Fruit fly (Drosophila melanogaster): Measurements from ENCODE around the gene CG32985.

CG32985 gene

DNA sequence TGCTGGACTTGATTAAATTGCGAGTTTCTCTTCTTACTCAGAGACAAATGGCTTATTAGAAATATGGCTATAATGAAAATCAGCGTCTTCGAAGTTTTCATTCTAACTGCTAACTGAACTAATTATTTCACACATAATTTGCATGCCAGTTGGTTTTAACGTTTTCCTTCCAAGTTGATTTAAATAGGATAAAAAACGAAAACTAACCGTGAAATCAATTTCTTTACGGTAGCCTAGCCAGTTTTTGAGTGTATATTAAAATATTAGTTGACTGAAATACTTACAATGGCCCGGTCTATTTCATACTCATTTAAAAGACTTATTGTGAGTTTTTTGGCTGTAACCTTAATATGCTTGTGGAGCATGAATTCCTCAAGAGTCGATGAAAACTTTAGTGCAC, at the start of gene CG32985, which contains the start of gene CG9525:
Gene CG32985, plus strand, starts transcription at position 280 of the 400 bp plus-strand sequence.
Gene CG9525, minus strand, starts transcription at position 101 of the 400 bp plus-strand sequence.
- TF ChIP-seq bab1 (GFP tag; optimal IDR thresholded peaks at IDR 0.05), result no peak
- no peak for TF ChIP-seq Clk (GFP tag; optimal IDR thresholded peaks at IDR 0.05)
- TF ChIP-seq cic (GFP tag; optimal IDR thresholded peaks at IDR 0.05), result no peak
- TF ChIP-seq CG7101 (tag; optimal IDR thresholded peaks at IDR 0.05), result no peak
- TF ChIP-seq Crg-1 (GFP tag; optimal IDR thresholded peaks at IDR 0.05), result no peak
- no peak for TF ChIP-seq cnc (optimal IDR thresholded peaks at IDR 0.05)
- no peak for TF ChIP-seq CG1620 (GFP tag; optimal IDR thresholded peaks at IDR 0.05)
- no peak for TF ChIP-seq Mnt (GFP tag; optimal IDR thresholded peaks at IDR 0.05)
- TF ChIP-seq Hr96 (GFP tag; optimal IDR thresholded peaks at IDR 0.05), result no peak
- no peak for TF ChIP-seq ovo (GFP tag; optimal IDR thresholded peaks at IDR 0.05)
- TF ChIP-seq CG7045 (GFP tag; optimal IDR thresholded peaks at IDR 0.05), result no peak
- TF ChIP-seq pad (GFP tag; optimal IDR thresholded peaks at IDR 0.05), result no peak
- TF ChIP-seq CG5204 (GFP tag; optimal IDR thresholded peaks at IDR 0.05), result no peak

DNA sequence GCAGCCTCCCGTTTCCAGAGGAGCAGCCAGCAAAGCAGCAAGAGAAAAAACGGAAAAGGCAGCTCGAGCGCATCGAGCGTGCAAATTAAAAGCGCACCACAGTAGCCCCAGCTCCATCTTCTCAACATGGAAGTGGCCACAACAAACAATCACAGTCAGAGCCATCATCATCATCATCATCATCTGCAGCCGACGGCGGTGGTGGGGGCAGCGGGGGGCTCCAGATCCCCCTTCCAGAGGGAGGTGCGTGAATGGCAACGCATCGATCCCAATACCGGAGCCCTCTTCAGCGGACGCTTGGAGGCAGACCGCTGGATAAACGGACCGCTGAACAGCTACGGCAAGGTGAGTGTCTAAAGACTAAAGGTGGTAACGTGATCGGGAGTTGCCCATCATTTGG, 46.6 kb upstream of the CG32985 start:
- TF ChIP-seq CG33017 (tag; optimal IDR thresholded peaks at IDR 0.05), result no peak
- TF ChIP-seq cnc (optimal IDR thresholded peaks at IDR 0.05), result no peak
- no peak for TF ChIP-seq Clk (GFP tag; optimal IDR thresholded peaks at IDR 0.05)
- TF ChIP-seq pad (GFP tag; optimal IDR thresholded peaks at IDR 0.05), result no peak
- TF ChIP-seq Crg-1 (GFP tag; optimal IDR thresholded peaks at IDR 0.05), result no peak
- no peak for TF ChIP-seq cic (GFP tag; optimal IDR thresholded peaks at IDR 0.05)
- TF ChIP-seq ovo (GFP tag; optimal IDR thresholded peaks at IDR 0.05), result no peak
- no peak for TF ChIP-seq CG7045 (GFP tag; optimal IDR thresholded peaks at IDR 0.05)
- TF ChIP-seq toe (GFP tag; optimal IDR thresholded peaks at IDR 0.05), result no peak
- no peak for TF ChIP-seq Hr96 (GFP tag; optimal IDR thresholded peaks at IDR 0.05)
- TF ChIP-seq bab1 (GFP tag; optimal IDR thresholded peaks at IDR 0.05), result no peak
- TF ChIP-seq CG5204 (GFP tag; optimal IDR thresholded peaks at IDR 0.05), result no peak
- no peak for TF ChIP-seq tj (GFP tag; optimal IDR thresholded peaks at IDR 0.05)
- no peak for TF ChIP-seq CG11617 (GFP tag; optimal IDR thresholded peaks at IDR 0.05)
- TF ChIP-seq CG7101 (tag; optimal IDR thresholded peaks at IDR 0.05), result no peak
- TF ChIP-seq Mnt (GFP tag; optimal IDR thresholded peaks at IDR 0.05), result no peak

DNA sequence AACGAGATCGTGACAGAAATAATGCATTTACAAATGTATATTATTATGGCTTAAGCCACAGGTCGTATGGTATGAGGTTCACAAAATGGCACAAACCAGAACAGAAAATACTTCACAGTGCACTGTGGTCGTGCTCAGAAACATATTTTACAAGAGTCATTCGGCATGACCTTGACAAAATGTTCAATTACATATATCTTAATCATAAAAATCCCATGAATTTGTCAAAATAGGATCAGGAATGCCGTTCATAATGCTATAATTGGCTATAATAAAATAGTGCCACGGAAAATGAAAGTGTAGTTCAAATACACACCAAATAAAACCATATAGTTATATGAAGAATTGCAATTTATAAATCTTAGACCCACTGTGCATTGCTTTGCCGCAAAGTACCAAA, 42.7 kb upstream of the CG32985 start:
- no peak for TF ChIP-seq Crg-1 (GFP tag; optimal IDR thresholded peaks at IDR 0.05)
- no peak for TF ChIP-seq CG7045 (GFP tag; optimal IDR thresholded peaks at IDR 0.05)
- TF ChIP-seq cic (GFP tag; optimal IDR thresholded peaks at IDR 0.05), result no peak
- no peak for TF ChIP-seq CG14711 (tag; optimal IDR thresholded peaks at IDR 0.05)
- TF ChIP-seq CG12768 (GFP tag; optimal IDR thresholded peaks at IDR 0.05), result no peak
- TF ChIP-seq Clk (GFP tag; optimal IDR thresholded peaks at IDR 0.05), result no peak
- no peak for TF ChIP-seq CG5204 (GFP tag; optimal IDR thresholded peaks at IDR 0.05)
- TF ChIP-seq pad (GFP tag; optimal IDR thresholded peaks at IDR 0.05), result no peak
- no peak for TF ChIP-seq CG11617 (GFP tag; optimal IDR thresholded peaks at IDR 0.05)
- no peak for TF ChIP-seq toe (GFP tag; optimal IDR thresholded peaks at IDR 0.05)
- TF ChIP-seq ovo (GFP tag; optimal IDR thresholded peaks at IDR 0.05), result no peak
- TF ChIP-seq bab1 (GFP tag; optimal IDR thresholded peaks at IDR 0.05), result no peak
- TF ChIP-seq CG7101 (tag; optimal IDR thresholded peaks at IDR 0.05), result no peak

DNA sequence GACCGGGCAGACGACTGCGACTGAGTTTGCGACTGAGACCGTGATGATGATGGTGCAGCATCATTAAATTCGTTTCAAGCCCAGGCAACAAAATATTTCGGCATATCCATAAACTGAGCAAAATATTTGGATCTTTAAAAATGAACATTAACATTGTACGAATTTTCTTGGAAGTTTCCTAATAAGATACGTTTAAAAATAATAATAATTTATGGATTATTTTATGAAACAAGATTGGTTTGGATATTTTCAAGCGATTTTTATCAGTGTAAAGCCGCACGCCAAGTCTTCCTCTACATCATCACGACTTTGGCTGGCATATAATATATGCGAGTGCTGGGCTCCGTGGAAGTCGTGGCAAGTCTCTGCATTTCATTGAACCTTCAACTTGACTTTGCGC, 42.0 kb upstream of the CG32985 start:
- TF ChIP-seq CG5204 (GFP tag; optimal IDR thresholded peaks at IDR 0.05) (no peak), CG1620 (GFP tag; optimal IDR thresholded peaks at IDR 0.05) (no peak), ovo (GFP tag; optimal IDR thresholded peaks at IDR 0.05) (no peak), Hr96 (GFP tag; optimal IDR thresholded peaks at IDR 0.05) (no peak), pad (GFP tag; optimal IDR thresholded peaks at IDR 0.05) (no peak), cnc (optimal IDR thresholded peaks at IDR 0.05) (no peak), CG12768 (GFP tag; optimal IDR thresholded peaks at IDR 0.05) (no peak)

DNA sequence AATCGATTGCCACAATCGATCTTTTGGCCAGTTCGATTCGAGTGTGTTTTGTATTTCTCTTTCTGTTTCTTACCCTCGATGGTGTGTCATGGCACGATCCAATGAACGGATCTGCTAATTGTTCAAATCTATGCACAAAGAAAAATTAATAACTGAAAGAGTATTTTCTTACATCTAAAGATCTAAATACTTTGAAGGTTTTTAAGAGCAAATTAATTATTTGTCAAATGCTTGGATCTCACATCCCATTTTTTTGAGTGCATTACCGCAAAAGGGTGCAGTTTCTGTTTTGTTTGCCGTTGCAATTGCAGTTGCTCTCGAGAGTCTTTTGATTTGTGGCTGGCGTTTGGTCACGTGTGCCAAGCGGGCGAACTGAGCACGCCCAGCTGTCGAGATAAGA, 40.4 kb upstream of the CG32985 start:
- no peak for TF ChIP-seq CG5204 (GFP tag; optimal IDR thresholded peaks at IDR 0.05)
- TF ChIP-seq CG11617 (GFP tag; optimal IDR thresholded peaks at IDR 0.05), result no peak

DNA sequence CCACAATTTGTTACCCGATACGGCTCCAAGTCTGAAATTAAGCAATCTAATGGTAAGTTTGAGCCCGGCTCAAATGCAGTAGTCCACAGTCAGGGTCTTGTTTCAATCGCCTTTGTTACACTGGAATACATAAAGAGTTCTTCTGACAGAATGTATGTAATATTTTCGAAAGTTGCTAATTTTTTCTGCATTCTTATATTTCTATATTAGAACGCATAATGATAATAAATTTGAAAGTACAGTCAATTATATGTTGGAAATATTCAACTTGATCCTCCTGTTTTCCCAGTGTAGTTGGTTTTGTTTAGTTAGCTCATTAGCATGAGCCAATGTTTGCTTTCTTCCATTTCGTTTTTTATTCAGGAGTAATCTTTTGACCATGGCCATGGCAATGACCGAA, 38.9 kb upstream of the CG32985 start:
- TF ChIP-seq CG5204 (GFP tag; optimal IDR thresholded peaks at IDR 0.05) (no peak), CG1620 (GFP tag; optimal IDR thresholded peaks at IDR 0.05) (no peak), CG14711 (tag; optimal IDR thresholded peaks at IDR 0.05) (no peak), tj (GFP tag; optimal IDR thresholded peaks at IDR 0.05) (no peak), CG7101 (tag; optimal IDR thresholded peaks at IDR 0.05) (no peak), toe (GFP tag; optimal IDR thresholded peaks at IDR 0.05) (no peak), Clk (GFP tag; optimal IDR thresholded peaks at IDR 0.05) (no peak), cnc (optimal IDR thresholded peaks at IDR 0.05) (no peak), CG12768 (GFP tag; optimal IDR thresholded peaks at IDR 0.05) (no peak), CG33017 (tag; optimal IDR thresholded peaks at IDR 0.05) (no peak), ovo (GFP tag; optimal IDR thresholded peaks at IDR 0.05) (no peak), pad (GFP tag; optimal IDR thresholded peaks at IDR 0.05) (no peak), cic (GFP tag; optimal IDR thresholded peaks at IDR 0.05) (no peak), Mnt (GFP tag; optimal IDR thresholded peaks at IDR 0.05) (no peak), bab1 (GFP tag; optimal IDR thresholded peaks at IDR 0.05) (no peak)

DNA sequence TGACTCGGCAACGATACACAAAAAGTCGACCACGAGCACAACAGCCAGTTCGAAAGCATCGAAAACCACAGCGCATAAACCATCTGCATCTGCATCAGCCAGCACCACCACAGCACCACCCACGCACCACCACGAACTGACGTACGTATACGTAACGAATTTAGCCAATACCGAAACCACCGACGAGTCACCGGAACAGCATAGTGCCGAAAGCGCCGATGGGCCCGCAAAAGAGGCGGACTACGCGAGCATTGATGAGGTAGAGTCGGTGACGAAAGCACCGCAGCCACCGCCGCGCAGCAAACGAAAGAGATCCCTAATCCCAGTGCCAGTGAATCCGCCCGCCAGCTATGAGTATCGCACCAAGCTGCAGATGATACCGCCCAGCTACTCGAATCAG, 31.2 kb upstream of the CG32985 start:
- TF ChIP-seq tj (GFP tag; optimal IDR thresholded peaks at IDR 0.05) (no peak), kay (GFP tag; ENCODE audit: borderline replicate concordance) (no peak), CG12768 (GFP tag; optimal IDR thresholded peaks at IDR 0.05) (no peak), CG1620 (GFP tag; optimal IDR thresholded peaks at IDR 0.05) (no peak), CG7101 (tag; optimal IDR thresholded peaks at IDR 0.05) (no peak), CG5204 (GFP tag; optimal IDR thresholded peaks at IDR 0.05) (no peak), bab1 (GFP tag; optimal IDR thresholded peaks at IDR 0.05) (no peak), cnc (optimal IDR thresholded peaks at IDR 0.05) (no peak), CG11617 (GFP tag; optimal IDR thresholded peaks at IDR 0.05) (no peak), Mnt (GFP tag; optimal IDR thresholded peaks at IDR 0.05) (no peak), Crg-1 (GFP tag; optimal IDR thresholded peaks at IDR 0.05) (no peak), CG14711 (tag; optimal IDR thresholded peaks at IDR 0.05) (no peak), cic (GFP tag; optimal IDR thresholded peaks at IDR 0.05) (no peak), CG33017 (tag; optimal IDR thresholded peaks at IDR 0.05) (no peak)

All from whole organism, adult.